Fruit fly (Drosophila melanogaster) whole organism, embryonic: Measurements from ENCODE around the gene Dhc93AB.

ENCODE experiments used
- Bgb ChIP-seq: fragments of 200-800 bp; sonication (Bioruptor generic); IDR thresholded peaks from 2 replicates; pipeline ENCODE4 v1.3.6; 2022; ENCODE audit warnings: missing biosample characterization, missing genetic modification characterization; ENCODE audit not compliant: partially characterized antibody
- BtbVII ChIP-seq: fragments of 200-800 bp; sonication (Bioruptor generic); optimal IDR thresholded peaks from 3 replicates; lab custom pipeline; 2017; ENCODE audit warnings: missing biosample characterization, mild to moderate bottlenecking, missing genetic modification characterization
- CG11085 ChIP-seq: fragments of 200-800 bp; sonication (Bioruptor generic); IDR thresholded peaks from 2 replicates; pipeline ENCODE4 v1.3.6; 2022; ENCODE audit warnings: missing biosample characterization, missing genetic modification characterization
- CG11696 ChIP-seq: fragments of 200-800 bp; sonication (Bioruptor generic); IDR thresholded peaks from 2 replicates; pipeline ENCODE4 v1.3.6; 2022; ENCODE audit warnings: missing biosample characterization, missing genetic modification characterization
- CG11723 ChIP-seq: fragments of 200-800 bp; sonication (Bioruptor generic); optimal IDR thresholded peaks from 2 replicates; lab custom pipeline; 2017; ENCODE audit warnings: missing biosample characterization, mild to moderate bottlenecking, missing genetic modification characterization
- CG12219 ChIP-seq: fragments of 200-800 bp; sonication (Bioruptor generic); optimal IDR thresholded peaks from 3 replicates; lab custom pipeline; 2018; ENCODE audit warnings: missing biosample characterization, mild to moderate bottlenecking, missing genetic modification characterization
- CG1233 ChIP-seq: fragments of 200-800 bp; sonication (Bioruptor generic); optimal IDR thresholded peaks from 4 replicates; lab custom pipeline; 2018; ENCODE audit warnings: missing biosample characterization, mild to moderate bottlenecking, missing genetic modification characterization
- CG12744 ChIP-seq: fragments of 200-800 bp; sonication (Bioruptor generic); optimal IDR thresholded peaks from 2 replicates; lab custom pipeline; 2016; ENCODE audit warnings: missing biosample characterization, missing genetic modification characterization
- CG13424 ChIP-seq: fragments of 200-800 bp; sonication (Bioruptor generic); optimal IDR thresholded peaks from 2 replicates; lab custom pipeline; 2019; ENCODE audit warnings: missing biosample characterization, mild to moderate bottlenecking, missing genetic modification characterization, moderate library complexity
- CG18011 ChIP-seq: fragments of 200-800 bp; sonication (Bioruptor generic); optimal IDR thresholded peaks from 2 replicates; lab custom pipeline; 2017; ENCODE audit warnings: missing biosample characterization, missing genetic modification characterization, mild to moderate bottlenecking, moderate library complexity, missing genotype
- CG1832 ChIP-seq: fragments of 200-800 bp; sonication (Bioruptor generic); optimal IDR thresholded peaks from 2 replicates; lab custom pipeline; 2017; ENCODE audit warnings: missing biosample characterization, mild to moderate bottlenecking, missing genetic modification characterization, inconsistent platforms
- CG2116 ChIP-seq: fragments of 200-800 bp; sonication (Bioruptor generic); optimal IDR thresholded peaks from 3 replicates; lab custom pipeline; 2018; ENCODE audit warnings: missing biosample characterization, mild to moderate bottlenecking, missing genetic modification characterization
- CG2199 ChIP-seq: fragments of 200-800 bp; sonication (Bioruptor generic); IDR thresholded peaks from 3 replicates; pipeline ENCODE4 v1.3.6; 2022; ENCODE audit warnings: missing biosample characterization, missing genetic modification characterization
- CG32532 ChIP-seq: fragments of 200-800 bp; sonication (Bioruptor generic); IDR thresholded peaks from 2 replicates; pipeline ENCODE4 v1.3.6; 2022; ENCODE audit warnings: missing biosample characterization, missing genetic modification characterization
- CG3847 ChIP-seq: fragments of 200-800 bp; sonication (Bioruptor generic); IDR thresholded peaks from 2 replicates; pipeline ENCODE4 v1.3.6; 2022; ENCODE audit warnings: missing biosample characterization, missing genetic modification characterization
- CG4360 ChIP-seq: fragments of 200-800 bp; sonication (Bioruptor generic); IDR thresholded peaks from 2 replicates; pipeline ENCODE4 v1.3.6; 2022; ENCODE audit warnings: missing biosample characterization, missing genetic modification characterization
- CG4404 ChIP-seq: fragments of 200-800 bp; sonication (Bioruptor generic); IDR thresholded peaks from 2 replicates; pipeline ENCODE4 v1.3.6; 2022; ENCODE audit warnings: missing biosample characterization, missing genetic modification characterization
- CG6175 ChIP-seq: fragments of 200-800 bp; sonication (Bioruptor generic); IDR thresholded peaks from 3 replicates; pipeline ENCODE4 v1.3.6; 2022; ENCODE audit warnings: missing biosample characterization, missing genetic modification characterization
- CG7372 ChIP-seq: fragments of 200-800 bp; sonication (Bioruptor generic); IDR thresholded peaks from 2 replicates; pipeline ENCODE4 v1.3.6; 2022; ENCODE audit warnings: missing biosample characterization, missing genetic modification characterization
- CG7987 ChIP-seq: fragments of 200-800 bp; sonication (Bioruptor generic); optimal IDR thresholded peaks from 2 replicates; lab custom pipeline; 2018; ENCODE audit warnings: missing biosample characterization, mild to moderate bottlenecking, missing genetic modification characterization, moderate library complexity
- CHES-1-like ChIP-seq: fragments of 200-800 bp; sonication (Bioruptor generic); optimal IDR thresholded peaks from 2 replicates; lab custom pipeline; 2016; ENCODE audit warnings: missing biosample characterization, missing genetic modification characterization
- CTCF ChIP-seq: fragments of 200-800 bp; sonication (Bioruptor generic); optimal IDR thresholded peaks from 2 replicates; lab custom pipeline; 2017; ENCODE audit warnings: missing biosample characterization, mild to moderate bottlenecking, missing genetic modification characterization, moderate library complexity
- D19A ChIP-seq: fragments of 200-800 bp; optimal IDR thresholded peaks from 3 replicates; lab custom pipeline; 2019; ENCODE audit warnings: missing biosample characterization, mild to moderate bottlenecking, missing genetic modification characterization, moderate library complexity
- HLH3B ChIP-seq: fragments of 200-800 bp; sonication (Bioruptor generic); IDR thresholded peaks from 2 replicates; pipeline ENCODE4 v1.3.6; 2022; ENCODE audit warnings: missing biosample characterization, missing genetic modification characterization
- Hand ChIP-seq: fragments of 200-800 bp; sonication (Bioruptor generic); optimal IDR thresholded peaks from 2 replicates; lab custom pipeline; 2017; ENCODE audit warnings: mild to moderate bottlenecking, missing biosample characterization, missing genetic modification reagents, missing genetic modification characterization
- Hey ChIP-seq: fragments of 200-800 bp; sonication (Bioruptor generic); optimal IDR thresholded peaks from 3 replicates; lab custom pipeline; 2018; ENCODE audit warnings: missing biosample characterization, mild to moderate bottlenecking, missing genetic modification characterization
- MESR4 ChIP-seq: fragments of 200-800 bp; sonication (Bioruptor generic); optimal IDR thresholded peaks from 2 replicates; lab custom pipeline; 2018; ENCODE audit warnings: missing biosample characterization, mild to moderate bottlenecking, missing genetic modification characterization, moderate library complexity
- Max ChIP-seq: fragments of 200-800 bp; sonication (Bioruptor generic); optimal IDR thresholded peaks from 2 replicates; lab custom pipeline; 2016; ENCODE audit warnings: missing biosample characterization, mild to moderate bottlenecking, missing genetic modification characterization
- Sry-δ ChIP-seq: fragments of 200-800 bp; sonication (Bioruptor generic); optimal IDR thresholded peaks from 2 replicates; lab custom pipeline; 2016; ENCODE audit warnings: missing biosample characterization, missing genetic modification characterization
- corto ChIP-seq: fragments of 200-800 bp; sonication (Bioruptor generic); optimal IDR thresholded peaks from 2 replicates; lab custom pipeline; 2016; ENCODE audit warnings: missing biosample characterization, mild to moderate bottlenecking, missing genetic modification characterization, moderate library complexity
- crp ChIP-seq, 2 experiments: fragments of 200-800 bp; sonication (Bioruptor generic); optimal IDR thresholded peaks; 2 replicates in 1 of 2; 3 replicates in 1 of 2; lab custom pipeline; 2017; ENCODE audit warnings: missing biosample characterization in 2 of 2, missing genetic modification characterization in 2 of 2, mild to moderate bottlenecking in 1 of 2, moderate library complexity in 1 of 2
- cwo ChIP-seq: fragments of 200-800 bp; sonication (Bioruptor generic); optimal IDR thresholded peaks from 3 replicates; lab custom pipeline; 2017; ENCODE audit warnings: missing biosample characterization, missing genetic modification characterization, mild to moderate bottlenecking, moderate library complexity, missing genetic modification reagents
- dysf ChIP-seq: fragments of 200-800 bp; sonication (Bioruptor generic); IDR thresholded peaks from 3 replicates; pipeline ENCODE4 v1.3.6; 2022; ENCODE audit warnings: missing biosample characterization, missing genetic modification characterization
- eve ChIP-seq, 2 experiments: fragments of >200 bp; optimal IDR thresholded peaks; 2 replicates each; lab custom pipeline; 2017; ENCODE audit warnings: missing biosample characterization in 2 of 2, missing genetic modification characterization in 2 of 2
- lbe ChIP-seq: fragments of 200-800 bp; sonication (Bioruptor generic); optimal IDR thresholded peaks from 2 replicates; lab custom pipeline; 2016; ENCODE audit warnings: missing biosample characterization, mild to moderate bottlenecking, missing genetic modification characterization
- lov ChIP-seq, 2 experiments: fragments of 200-800 bp in 1 of 2; fragments of >200 bp in 1 of 2; sonication (Bioruptor generic) in 1 of 2; IDR thresholded peaks in 1 of 2; optimal IDR thresholded peaks in 1 of 2; 2 replicates in 1 of 2; 3 replicates in 1 of 2; pipeline versions ENCODE4 v1.3.6 to Lab custom; 2017 to 2022; ENCODE audit warnings: missing biosample characterization in 1 of 2, missing genetic modification characterization in 1 of 2
- maf-S ChIP-seq: fragments of 200-800 bp; sonication (Bioruptor generic); optimal IDR thresholded peaks from 2 replicates; lab custom pipeline; 2016; ENCODE audit warnings: missing biosample characterization, missing genetic modification characterization
- pnt ChIP-seq: fragments of 200-800 bp; sonication (Bioruptor generic); optimal IDR thresholded peaks from 3 replicates; lab custom pipeline; 2016; ENCODE audit warnings: missing biosample characterization, missing genetic modification characterization
- prd ChIP-seq, 3 experiments: fragments of >200 bp in 2 of 3; fragments of 200-800 bp in 1 of 3; sonication (Bioruptor generic) in 1 of 3; optimal IDR thresholded peaks in 2 of 3; IDR thresholded peaks in 1 of 3; 2 replicates in 2 of 3; 3 replicates in 1 of 3; pipeline versions ENCODE4 v1.3.6 to Lab custom; 2017 to 2022; ENCODE audit warnings: missing biosample characterization in 1 of 3, missing genetic modification characterization in 1 of 3
- repo ChIP-seq: fragments of 200-800 bp; sonication (Bioruptor generic); optimal IDR thresholded peaks from 2 replicates; lab custom pipeline; 2016; ENCODE audit warnings: missing biosample characterization, missing genetic modification characterization
- rib ChIP-seq: fragments of 200-800 bp; sonication (Bioruptor generic); IDR thresholded peaks from 2 replicates; pipeline ENCODE4 v1.3.6; 2022; ENCODE audit warnings: missing biosample characterization, missing genetic modification characterization
- sens ChIP-seq: fragments of 200-800 bp; sonication (Bioruptor generic); peaks from one replicate; lab custom pipeline; 2016; ENCODE audit warnings: missing biosample characterization, missing genetic modification characterization
- stwl ChIP-seq: fragments of 200-800 bp; sonication (Bioruptor generic); optimal IDR thresholded peaks from 3 replicates; lab custom pipeline; 2018; ENCODE audit warnings: missing biosample characterization, mild to moderate bottlenecking, missing genetic modification characterization, moderate library complexity
- sug ChIP-seq: fragments of 200-800 bp; optimal IDR thresholded peaks from 2 replicates; lab custom pipeline; 2019; ENCODE audit warnings: missing biosample characterization, mild to moderate bottlenecking, missing genetic modification characterization, moderate library complexity
- zfh2 ChIP-seq: fragments of 200-800 bp; sonication (Bioruptor generic); optimal IDR thresholded peaks from 2 replicates; lab custom pipeline; 2016; ENCODE audit warnings: missing biosample characterization, missing genetic modification characterization

Dhc93AB gene

DNA sequence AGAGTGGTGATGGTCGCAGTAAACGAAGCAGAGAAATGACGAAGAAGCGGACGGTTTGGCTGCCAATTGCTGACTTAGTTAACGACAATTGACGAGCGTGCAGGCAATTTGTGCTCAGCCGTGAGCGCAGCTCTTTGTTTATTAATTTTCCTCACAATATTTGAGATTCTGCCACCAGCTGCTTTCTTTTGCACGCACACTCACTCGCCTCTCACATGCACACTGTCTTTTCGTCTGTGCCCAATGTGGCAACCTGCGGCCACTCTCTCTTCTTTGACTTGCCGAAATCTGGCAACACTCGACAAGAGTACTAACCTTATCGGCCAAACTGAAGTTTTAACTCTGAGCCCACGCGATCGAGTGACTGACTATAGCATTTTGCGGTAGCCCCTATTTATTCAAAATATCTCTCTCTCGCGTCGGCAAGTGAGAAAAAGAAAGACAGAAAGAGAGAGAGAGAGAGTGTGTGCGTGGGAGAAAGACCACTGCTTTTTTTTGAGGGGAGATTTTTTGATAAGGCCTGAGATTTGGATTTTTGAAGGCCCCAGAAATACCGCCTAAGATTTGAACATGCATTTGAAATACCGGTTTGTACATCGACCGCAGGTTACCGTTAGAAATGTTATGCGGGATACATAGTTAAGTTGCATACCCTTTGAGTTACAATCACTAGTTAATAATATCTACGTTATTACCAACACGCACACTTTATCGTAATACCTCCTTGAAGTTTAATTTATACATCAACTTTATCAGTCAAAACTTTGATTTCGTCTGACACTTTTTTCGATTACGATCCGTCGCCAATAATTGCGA, 18.3 kb upstream of the Dhc93AB start, which contains the start of gene Mvl (continued):
- peak; percentile 5 for TF ChIP-seq CHES-1-like (GFP tag; lab: Kevin White, UChicago)
- peak; percentile 34 for TF ChIP-seq MESR4 (GFP tag; lab: Kevin White, UChicago)
- peak; percentile 3 for TF ChIP-seq CG18011 (GFP tag; lab: Kevin White, UChicago)
- TF ChIP-seq crp (GFP tag; optimal IDR thresholded peaks at IDR 0.05; lab: Kevin White, UChicago), result peak in 1 of 2 experiments; percentile 72
- peak; percentile 38 for TF ChIP-seq Sry-δ (GFP tag; lab: Kevin White, UChicago)

DNA sequence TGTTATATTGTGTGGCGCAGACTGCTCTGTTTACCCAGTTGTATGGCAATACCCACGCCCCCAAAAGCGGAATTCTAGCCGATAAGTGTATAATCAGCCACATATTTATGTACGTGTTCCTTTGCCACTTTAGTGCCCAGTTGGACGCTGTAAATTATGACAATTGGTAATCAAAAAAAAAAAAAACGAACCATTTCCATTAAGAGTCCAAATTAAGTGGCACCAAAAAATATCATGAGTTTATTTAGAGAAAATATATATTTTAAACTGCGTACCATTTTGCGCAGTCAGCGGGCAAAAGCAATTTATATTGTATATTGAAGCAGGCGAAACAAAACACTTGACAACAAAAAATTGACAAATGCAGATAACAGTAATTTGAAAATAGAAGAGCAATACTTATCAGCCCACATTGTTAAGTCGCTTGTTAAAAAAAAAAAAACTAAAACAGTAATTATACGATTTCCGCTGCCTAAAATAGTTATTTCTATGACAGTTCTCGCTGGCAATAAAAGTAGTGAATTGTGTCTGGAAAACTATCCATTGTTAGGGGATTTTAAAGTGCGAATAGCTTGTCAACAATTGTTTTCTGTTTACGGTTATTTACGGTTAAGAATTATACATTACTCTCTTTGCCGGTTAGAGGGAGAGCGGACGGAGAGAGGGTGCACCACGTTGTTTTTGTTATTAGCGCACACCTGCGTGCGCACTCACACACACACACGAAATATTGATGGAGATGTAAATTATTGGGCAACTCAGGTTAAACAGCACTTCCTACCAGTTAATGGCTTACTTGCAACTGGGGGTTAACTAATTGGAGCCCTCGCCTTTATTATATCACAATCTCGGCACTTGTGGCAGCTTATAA, 17.4 kb upstream of the Dhc93AB start:
- TF ChIP-seq eve (GFP tag; optimal IDR thresholded peaks at IDR 0.05; lab: Kevin White, UChicago) (peak in 1 of 2 experiments; percentile 69), cwo (GFP tag; lab: Kevin White, UChicago) (no peak), D19A (tag; lab: Kevin White, UChicago) (peak; percentile 42), CG4360 (peak; percentile 74), CG1233 (peak; percentile 1), BtbVII (peak; percentile 23), CG1832 (GFP tag; lab: Kevin White, UChicago) (no peak), CG11696 (GFP tag; lab: Robert Waterston, UW) (no peak), prd (optimal IDR thresholded peaks at IDR 0.05; lab: Kevin White, UChicago) (no peak), prd (GFP tag; IDR thresholded peaks at IDR 0.05; lab: Robert Waterston, UW) (no peak), CG11085 (GFP tag; lab: Robert Waterston, UW) (no peak), HLH3B (GFP tag; lab: Robert Waterston, UW) (no peak), rib (GFP tag; lab: Robert Waterston, UW) (no peak), repo (GFP tag; lab: Kevin White, UChicago) (no peak), lov (optimal IDR thresholded peaks at IDR 0.05; lab: Kevin White, UChicago) (no peak), lov (GFP tag; IDR thresholded peaks at IDR 0.05; lab: Robert Waterston, UW) (no peak), CTCF (GFP tag; lab: Kevin White, UChicago) (no peak), lbe (peak; percentile 41), sug (peak; percentile 6), CG11723 (GFP tag; lab: Kevin White, UChicago) (no peak), CG7987 (GFP tag; lab: Kevin White, UChicago) (no peak), CG2199 (GFP tag; lab: Robert Waterston, UW) (peak; percentile 88; the same call in 2 of the 3 replicates), CG13424 (tag; lab: Kevin White, UChicago) (no peak), Bgb (GFP tag; lab: Robert Waterston, UW) (no peak), CG12744 (GFP tag; lab: Kevin White, UChicago) (no peak), CG7372 (no peak), Hey (tag; lab: Kevin White, UChicago) (peak; percentile 24), dysf (no peak), CG2116 (GFP tag; lab: Kevin White, UChicago) (peak; percentile 4), Max (GFP tag; lab: Kevin White, UChicago) (peak; percentile 31), zfh2 (no peak), maf-S (GFP tag; lab: Kevin White, UChicago) (no peak), CG4404 (GFP tag; lab: Robert Waterston, UW) (no peak), stwl (no peak), CG3847 (GFP tag; lab: Robert Waterston, UW) (no peak), corto (GFP tag; lab: Kevin White, UChicago) (no peak), sens (peak; percentile 61), CG32532 (GFP tag; lab: Robert Waterston, UW) (no peak), CG12219 (GFP tag; lab: Kevin White, UChicago) (no peak), CG6175 (GFP tag; lab: Robert Waterston, UW) (no peak), Hand (GFP tag; lab: Kevin White, UChicago) (no peak), pnt (GFP tag; lab: Kevin White, UChicago) (no peak)
